Fruit fly (Drosophila melanogaster) whole organism, embryonic: ENCODE data around the gene CG11396.

Source experiments
- Adf1 ChIP-seq: fragments of 200-800 bp; sonication (Bioruptor generic); IDR thresholded peaks from 2 replicates; pipeline ENCODE4 v1.3.6; 2022; ENCODE audit warnings: missing biosample characterization, missing genetic modification characterization
- Blimp-1 ChIP-seq: fragments of 200-800 bp; sonication (Bioruptor generic); optimal IDR thresholded peaks from 3 replicates; lab custom pipeline; 2018; ENCODE audit warnings: missing biosample characterization, missing genetic modification characterization, mild to moderate bottlenecking, moderate library complexity, missing genetic modification reagents
- Bteb2 ChIP-seq: fragments of 200-800 bp; sonication (Bioruptor generic); optimal IDR thresholded peaks from 2 replicates; lab custom pipeline; 2016; ENCODE audit warnings: missing biosample characterization, missing genetic modification characterization
- CG10959 ChIP-seq: fragments of 200-800 bp; sonication (Bioruptor generic); IDR thresholded peaks from 2 replicates; pipeline ENCODE4 v1.3.6; 2022; ENCODE audit warnings: missing biosample characterization, missing genetic modification characterization
- CG11695 ChIP-seq: fragments of 200-800 bp; sonication (Bioruptor generic); IDR thresholded peaks from 3 replicates; pipeline ENCODE4 v1.3.6; 2022; ENCODE audit warnings: missing biosample characterization, missing genetic modification characterization
- CG12104 ChIP-seq: fragments of 200-800 bp; sonication (Bioruptor generic); optimal IDR thresholded peaks from 3 replicates; lab custom pipeline; 2016; ENCODE audit warnings: missing biosample characterization, missing genetic modification characterization
- CG13424 ChIP-seq: fragments of 200-800 bp; sonication (Bioruptor generic); optimal IDR thresholded peaks from 2 replicates; lab custom pipeline; 2019; ENCODE audit warnings: missing biosample characterization, mild to moderate bottlenecking, missing genetic modification characterization, moderate library complexity
- CG15514 ChIP-seq: fragments of 200-800 bp; sonication (Bioruptor generic); optimal IDR thresholded peaks from 3 replicates; lab custom pipeline; 2017; ENCODE audit warnings: missing biosample characterization, missing genetic modification characterization, mild to moderate bottlenecking, moderate library complexity, missing genetic modification reagents
- CG16863 ChIP-seq: fragments of 200-800 bp; sonication (Bioruptor generic); optimal IDR thresholded peaks from 3 replicates; lab custom pipeline; 2016; ENCODE audit warnings: missing biosample characterization, missing genetic modification characterization
- CG2116 ChIP-seq: fragments of 200-800 bp; sonication (Bioruptor generic); optimal IDR thresholded peaks from 3 replicates; lab custom pipeline; 2018; ENCODE audit warnings: missing biosample characterization, mild to moderate bottlenecking, missing genetic modification characterization
- CG2129 ChIP-seq: fragments of 200-800 bp; sonication (Bioruptor generic); IDR thresholded peaks from 2 replicates; pipeline ENCODE4 v1.3.6; 2022; ENCODE audit warnings: missing biosample characterization, missing genetic modification characterization; ENCODE audit not compliant: partially characterized antibody
- CG30403 ChIP-seq: fragments of 200-800 bp; sonication (Bioruptor generic); optimal IDR thresholded peaks from 3 replicates; lab custom pipeline; 2016; ENCODE audit warnings: missing biosample characterization, missing genetic modification characterization
- CG33557 ChIP-seq: fragments of 200-800 bp; sonication (Bioruptor generic); optimal IDR thresholded peaks from 2 replicates; lab custom pipeline; 2019; ENCODE audit warnings: missing biosample characterization, mild to moderate bottlenecking, missing genetic modification characterization, moderate library complexity
- CG7556 ChIP-seq: fragments of 200-800 bp; sonication (Bioruptor generic); optimal IDR thresholded peaks from 2 replicates; lab custom pipeline; 2017; ENCODE audit warnings: missing biosample characterization, mild to moderate bottlenecking, missing genetic modification characterization
- D19B ChIP-seq: fragments of 200-800 bp; sonication (Bioruptor generic); optimal IDR thresholded peaks from 2 replicates; lab custom pipeline; 2017; ENCODE audit warnings: missing biosample characterization, mild to moderate bottlenecking, missing genetic modification characterization
- Doc2 ChIP-seq: fragments of 200-800 bp; sonication (Bioruptor generic); IDR thresholded peaks from 2 replicates; pipeline ENCODE4 v1.3.6; 2022; ENCODE audit warnings: missing biosample characterization, missing genetic modification characterization
- Ets65A ChIP-seq: fragments of 200-800 bp; sonication (Bioruptor generic); peaks from one replicate; lab custom pipeline; 2016; ENCODE audit warnings: missing biosample characterization, missing genetic modification characterization
- Fer3 ChIP-seq: fragments of 200-800 bp; sonication (Bioruptor generic); optimal IDR thresholded peaks from 2 replicates; lab custom pipeline; 2018; ENCODE audit warnings: missing biosample characterization, mild to moderate bottlenecking, missing genetic modification characterization, moderate library complexity
- H15 ChIP-seq: fragments of 200-800 bp; sonication (Bioruptor generic); IDR thresholded peaks from 3 replicates; pipeline ENCODE4 v1.3.6; 2022; ENCODE audit warnings: missing biosample characterization, missing genetic modification characterization
- HmgD ChIP-seq: fragments of 200-800 bp; sonication (Bioruptor generic); optimal IDR thresholded peaks from 3 replicates; lab custom pipeline; 2016; ENCODE audit warnings: missing biosample characterization, missing genetic modification characterization
- Hmr ChIP-seq: fragments of 200-800 bp; sonication (Bioruptor generic); optimal IDR thresholded peaks from 3 replicates; lab custom pipeline; 2017; ENCODE audit warnings: mild to moderate bottlenecking, missing biosample characterization, missing genetic modification reagents, missing genetic modification characterization
- NC2α ChIP-seq: fragments of 200-800 bp; sonication (Bioruptor generic); optimal IDR thresholded peaks from 2 replicates; lab custom pipeline; 2016; ENCODE audit warnings: missing biosample characterization, missing genetic modification characterization
- Pdp1 ChIP-seq, 2 experiments: fragments of 200-800 bp; sonication (Bioruptor generic); optimal IDR thresholded peaks; 3 replicates each; lab custom pipeline; 2016; ENCODE audit warnings: missing biosample characterization in 2 of 2, missing genetic modification characterization in 2 of 2, mild to moderate bottlenecking in 1 of 2, moderate library complexity in 1 of 2
- Sox100B ChIP-seq: fragments of 200-800 bp; sonication (Bioruptor generic); optimal IDR thresholded peaks from 3 replicates; lab custom pipeline; 2018; ENCODE audit warnings: missing biosample characterization, mild to moderate bottlenecking, missing genetic modification characterization
- Sox102F ChIP-seq: fragments of 200-800 bp; sonication (Bioruptor generic); optimal IDR thresholded peaks from 2 replicates; lab custom pipeline; 2018; ENCODE audit warnings: missing biosample characterization, mild to moderate bottlenecking, missing genetic modification characterization, moderate library complexity
- ara ChIP-seq: fragments of 200-800 bp; sonication (Bioruptor generic); IDR thresholded peaks from 2 replicates; pipeline ENCODE4 v1.3.6; 2022; ENCODE audit warnings: missing biosample characterization, missing genetic modification characterization
- ato ChIP-seq: fragments of 200-800 bp; sonication (Bioruptor generic); IDR thresholded peaks from 2 replicates; pipeline ENCODE4 v1.3.6; 2022; ENCODE audit warnings: missing biosample characterization, missing genetic modification characterization; ENCODE audit not compliant: partially characterized antibody
- bowl ChIP-seq: fragments of 200-800 bp; sonication (Bioruptor generic); IDR thresholded peaks from 2 replicates; pipeline ENCODE4 v1.3.6; 2022; ENCODE audit warnings: missing biosample characterization, missing genetic modification characterization
- chm ChIP-seq: fragments of 200-800 bp; sonication (Bioruptor generic); IDR thresholded peaks from 2 replicates; pipeline ENCODE4 v1.3.6; 2022; ENCODE audit warnings: missing biosample characterization, missing genetic modification characterization
- cwo ChIP-seq: fragments of 200-800 bp; sonication (Bioruptor generic); optimal IDR thresholded peaks from 3 replicates; lab custom pipeline; 2017; ENCODE audit warnings: missing biosample characterization, missing genetic modification characterization, mild to moderate bottlenecking, moderate library complexity, missing genetic modification reagents
- emc ChIP-seq: fragments of 200-800 bp; sonication (Bioruptor generic); optimal IDR thresholded peaks from 2 replicates; lab custom pipeline; 2016; ENCODE audit warnings: missing biosample characterization, missing genetic modification characterization
- fd3F ChIP-seq: fragments of 200-800 bp; sonication (Bioruptor generic); optimal IDR thresholded peaks from 2 replicates; lab custom pipeline; 2018; ENCODE audit warnings: missing biosample characterization, mild to moderate bottlenecking, missing genetic modification characterization, moderate library complexity
- gcm2 ChIP-seq: fragments of 200-800 bp; sonication (Bioruptor generic); optimal IDR thresholded peaks from 2 replicates; lab custom pipeline; 2016; ENCODE audit warnings: missing biosample characterization, missing genetic modification characterization
- hkb ChIP-seq, 2 experiments: fragments of 200-800 bp in 1 of 2; fragments of >200 bp in 1 of 2; sonication (Bioruptor generic) in 1 of 2; IDR thresholded peaks in 1 of 2; optimal IDR thresholded peaks in 1 of 2; 2 replicates each; pipeline versions ENCODE4 v1.3.6 to Lab custom; 2017 to 2022; ENCODE audit warnings: missing biosample characterization in 1 of 2, missing genetic modification characterization in 1 of 2
- jumu ChIP-seq: fragments of 200-800 bp; sonication (Bioruptor generic); optimal IDR thresholded peaks from 3 replicates; lab custom pipeline; 2016; ENCODE audit warnings: missing biosample characterization, missing genetic modification characterization
- mam ChIP-seq: fragments of 200-800 bp; sonication (Bioruptor generic); optimal IDR thresholded peaks from 3 replicates; lab custom pipeline; 2016; ENCODE audit warnings: missing biosample characterization, missing genetic modification characterization
- nerfin-2 ChIP-seq: fragments of 200-800 bp; sonication (Bioruptor generic); IDR thresholded peaks from 2 replicates; pipeline ENCODE4 v1.3.6; 2022; ENCODE audit warnings: missing biosample characterization, missing genetic modification characterization; ENCODE audit not compliant: partially characterized antibody
- salm ChIP-seq: fragments of 200-800 bp; sonication (Bioruptor generic); optimal IDR thresholded peaks from 2 replicates; lab custom pipeline; 2018; ENCODE audit warnings: missing biosample characterization, mild to moderate bottlenecking, missing genetic modification characterization
- sc ChIP-seq, 3 experiments: fragments of >200 bp in 2 of 3; fragments of 200-800 bp in 1 of 3; sonication (Bioruptor generic) in 1 of 3; optimal IDR thresholded peaks; 2 replicates in 2 of 3; 3 replicates in 1 of 3; lab custom pipeline; 2017; ENCODE audit warnings: mild to moderate bottlenecking in 1 of 3, missing biosample characterization in 1 of 3, missing genetic modification characterization in 1 of 3, missing genetic modification reagents in 1 of 3
- sens ChIP-seq: fragments of 200-800 bp; sonication (Bioruptor generic); peaks from one replicate; lab custom pipeline; 2016; ENCODE audit warnings: missing biosample characterization, missing genetic modification characterization
- sens-2 ChIP-seq: fragments of 200-800 bp; sonication (Bioruptor generic); IDR thresholded peaks from 2 replicates; pipeline ENCODE4 v1.3.6; 2022; ENCODE audit warnings: missing biosample characterization, missing genetic modification characterization
- shn ChIP-seq: fragments of 200-800 bp; sonication (Bioruptor generic); optimal IDR thresholded peaks from 3 replicates; lab custom pipeline; 2016; ENCODE audit warnings: missing biosample characterization, missing genetic modification characterization
- slbo ChIP-seq: fragments of 200-800 bp; sonication (Bioruptor generic); IDR thresholded peaks from 2 replicates; pipeline ENCODE4 v1.3.6; 2022; ENCODE audit warnings: missing biosample characterization, missing genetic modification characterization
- tin ChIP-seq: fragments of 200-800 bp; sonication (Bioruptor generic); optimal IDR thresholded peaks from 3 replicates; lab custom pipeline; 2016; ENCODE audit warnings: missing biosample characterization, missing genetic modification characterization
- tup ChIP-seq: fragments of 200-800 bp; sonication (Bioruptor generic); optimal IDR thresholded peaks from 2 replicates; lab custom pipeline; 2016; ENCODE audit warnings: missing biosample characterization, mild to moderate bottlenecking, missing genetic modification characterization, moderate library complexity
- vfl ChIP-seq: fragments of 200-800 bp; sonication (Bioruptor generic); optimal IDR thresholded peaks from 2 replicates; lab custom pipeline; 2016; ENCODE audit warnings: missing biosample characterization, missing genetic modification characterization
- wdn ChIP-seq: fragments of 200-800 bp; sonication (Bioruptor generic); IDR thresholded peaks from 2 replicates; pipeline ENCODE4 v1.3.6; 2022; ENCODE audit warnings: missing biosample characterization, missing genetic modification characterization

Gene CG11396

dm6 chr3L:20826950-20827910 lies 39.3 kb upstream of the CG11396 start (continued):
- TF ChIP-seq Hmr (GFP tag; lab: Kevin White, UChicago) (peak; percentile 34), hkb (optimal IDR thresholded peaks at IDR 0.05; lab: Kevin White, UChicago) (no peak), hkb (GFP tag; IDR thresholded peaks at IDR 0.05; lab: Robert Waterston, UW) (0 out of 2 replicates have a peak, but pooled peaks have one; percentile 8), Sox100B (GFP tag; lab: Kevin White, UChicago) (no peak), ara (no peak), CG33557 (no peak), bowl (GFP tag; lab: Robert Waterston, UW) (no peak), salm (no peak), jumu (GFP tag; lab: Kevin White, UChicago) (no peak), mam (GFP tag; lab: Kevin White, UChicago) (peak; percentile 29), H15 (GFP tag; lab: Robert Waterston, UW) (no peak), CG10959 (GFP tag; lab: Robert Waterston, UW) (no peak), D19B (GFP tag; lab: Kevin White, UChicago) (peak; percentile 24), Adf1 (GFP tag; lab: Robert Waterston, UW) (no peak), Blimp-1 (GFP tag; lab: Kevin White, UChicago) (peak; percentile 10), HmgD (no peak), gcm2 (GFP tag; lab: Kevin White, UChicago) (no peak), Doc2 (GFP tag; lab: Robert Waterston, UW) (no peak), CG11695 (GFP tag; lab: Robert Waterston, UW) (peak; percentile 39; the same call in 1 of the 3 replicates), Fer3 (tag; lab: Kevin White, UChicago) (peak; percentile 20), sens-2 (GFP tag; lab: Robert Waterston, UW) (no peak), Pdp1 (GFP tag; optimal IDR thresholded peaks at IDR 0.05; lab: Kevin White, UChicago) (peak in 1 of 2 experiments; percentile 10), shn (GFP tag; lab: Kevin White, UChicago) (no peak), vfl (GFP tag; lab: Kevin White, UChicago) (no peak), ato (GFP tag; lab: Robert Waterston, UW) (no peak), CG15514 (GFP tag; lab: Kevin White, UChicago) (no peak), slbo (peak; percentile 76), fd3F (GFP tag; lab: Kevin White, UChicago) (peak; percentile 0), CG30403 (peak; percentile 61), CG16863 (GFP tag; lab: Kevin White, UChicago) (no peak), CG12104 (GFP tag; lab: Kevin White, UChicago) (peak; percentile 10), tup (GFP tag; lab: Kevin White, UChicago) (no peak), CG7556 (peak; percentile 16), cwo (GFP tag; lab: Kevin White, UChicago) (peak; percentile 19), CG13424 (tag; lab: Kevin White, UChicago) (no peak), Ets65A (GFP tag; lab: Kevin White, UChicago) (peak; percentile 33), sens (peak; percentile 82), CG2129 (GFP tag; lab: Robert Waterston, UW) (no peak), NC2α (GFP tag; lab: Kevin White, UChicago) (no peak), emc (GFP tag; lab: Kevin White, UChicago) (no peak), CG2116 (no peak), Bteb2 (GFP tag; lab: Kevin White, UChicago) (no peak), Sox102F (peak; percentile 26), nerfin-2 (no peak), chm (GFP tag; lab: Robert Waterston, UW) (no peak), wdn (GFP tag; lab: Robert Waterston, UW) (0 out of 2 replicates have a peak, but pooled peaks have one; percentile 30), sc (optimal IDR thresholded peaks at IDR 0.05; lab: Kevin White, UChicago) (no peak), sc (GFP tag; optimal IDR thresholded peaks at IDR 0.05; lab: Kevin White, UChicago) (no peak), tin (GFP tag; lab: Kevin White, UChicago) (no peak)
